Worm (Caenorhabditis elegans) whole organism, mixed stage, embryonic: Measurements from ENCODE around the gene C51E3.6.

Experiments used
- M03D4.4 ChIP-seq: sonication (generic microtip); optimal IDR thresholded peaks from 2 replicates; lab custom pipeline; 2017; ENCODE audit warnings: mild to moderate bottlenecking, missing genetic modification characterization, missing compliant biosample characterization
- bed-3 ChIP-seq: fragments of 200-800 bp; sonication (Bioruptor generic); optimal IDR thresholded peaks from 3 replicates; lab custom pipeline; 2018; ENCODE audit warnings: mild to moderate bottlenecking, missing genetic modification characterization, moderate library complexity, missing compliant biosample characterization
- blmp-1 ChIP-seq: fragments of 150-350 bp; optimal IDR thresholded peaks from 2 replicates; lab custom pipeline; 2014; ENCODE audit warnings: missing biosample characterization, missing genetic modification characterization
- ceh-39 ChIP-seq: fragments of 150-350 bp; optimal IDR thresholded peaks from 2 replicates; lab custom pipeline; 2014; ENCODE audit warnings: missing biosample characterization, missing genetic modification characterization
- ceh-43 ChIP-seq: fragments of 200-800 bp; sonication (Bioruptor generic); optimal IDR thresholded peaks from 2 replicates; lab custom pipeline; 2018; ENCODE audit warnings: mild to moderate bottlenecking, missing genetic modification characterization, moderate library complexity, missing compliant biosample characterization
- ceh-83 ChIP-seq: fragments of 200-800 bp; sonication (Bioruptor generic); optimal IDR thresholded peaks from 2 replicates; lab custom pipeline; 2018; ENCODE audit warnings: mild to moderate bottlenecking, missing genetic modification characterization, missing compliant biosample characterization
- cnd-1 ChIP-seq: fragments of 200-800 bp; sonication (Bioruptor generic); optimal IDR thresholded peaks from 2 replicates; lab custom pipeline; 2018; ENCODE audit warnings: mild to moderate bottlenecking, missing genetic modification characterization, missing compliant biosample characterization
- drap-1 ChIP-seq: fragments of 200-800 bp; sonication (Bioruptor generic); optimal IDR thresholded peaks from 3 replicates; lab custom pipeline; 2018; ENCODE audit warnings: mild to moderate bottlenecking, missing genetic modification characterization, missing compliant biosample characterization
- elt-1 ChIP-seq: sonication (generic microtip); optimal IDR thresholded peaks from 2 replicates; lab custom pipeline; 2017; ENCODE audit warnings: missing genetic modification characterization, mild to moderate bottlenecking, missing compliant biosample characterization, antibody characterized with exemption, moderate library complexity, borderline replicate concordance; ENCODE audit not compliant: insufficient read depth
- flh-1 ChIP-seq: fragments of 200-800 bp; sonication (Bioruptor generic); optimal IDR thresholded peaks from 2 replicates; lab custom pipeline; 2018; ENCODE audit warnings: mild to moderate bottlenecking, missing genetic modification characterization, moderate library complexity, missing compliant biosample characterization
- hlh-1 ChIP-seq: fragments of 150-350 bp; optimal IDR thresholded peaks from 2 replicates; lab custom pipeline; 2014; ENCODE audit warnings: missing biosample characterization, missing genetic modification reagents, missing genetic modification characterization
- lsy-2 ChIP-seq: fragments of 150-350 bp; optimal IDR thresholded peaks from 2 replicates; lab custom pipeline; 2014; ENCODE audit warnings: missing biosample characterization, missing genetic modification characterization
- mab-5 ChIP-seq: fragments of 150-350 bp; optimal IDR thresholded peaks from 2 replicates; lab custom pipeline; 2014; ENCODE audit warnings: missing biosample characterization, missing genetic modification characterization
- mep-1 ChIP-seq: fragments of 150-350 bp; optimal IDR thresholded peaks from 2 replicates; lab custom pipeline; 2017; ENCODE audit warnings: missing biosample characterization, missing genetic modification reagents, missing genetic modification characterization, inconsistent platforms
- mls-2 ChIP-seq: sonication (generic microtip); optimal IDR thresholded peaks from 2 replicates; lab custom pipeline; 2016; ENCODE audit warnings: mild to moderate bottlenecking, missing genetic modification characterization, moderate library complexity, missing compliant biosample characterization
- nhr-12 ChIP-seq: fragments of 150-350 bp; optimal IDR thresholded peaks from 2 replicates; lab custom pipeline; 2014; ENCODE audit warnings: missing biosample characterization, missing genetic modification characterization
- nhr-2 ChIP-seq: fragments of 150-350 bp; optimal IDR thresholded peaks from 2 replicates; lab custom pipeline; 2014; ENCODE audit warnings: missing biosample characterization, missing genetic modification characterization
- nhr-237 ChIP-seq: fragments of 150-350 bp; optimal IDR thresholded peaks from 2 replicates; lab custom pipeline; 2014; ENCODE audit warnings: missing biosample characterization, missing genetic modification characterization
- nhr-28 ChIP-seq: fragments of 150-350 bp; optimal IDR thresholded peaks from 2 replicates; lab custom pipeline; 2014; ENCODE audit warnings: missing biosample characterization, missing genetic modification characterization
- nhr-76 ChIP-seq: sonication (generic microtip); optimal IDR thresholded peaks from 2 replicates; lab custom pipeline; 2017; ENCODE audit warnings: missing biosample characterization, missing genetic modification characterization
- pha-4 ChIP-seq: fragments of 150-350 bp; optimal IDR thresholded peaks from 2 replicates; lab custom pipeline; 2018; ENCODE audit warnings: missing biosample characterization, missing genetic modification reagents, missing genetic modification characterization
- snpc-4 ChIP-seq: fragments of 150-350 bp; optimal IDR thresholded peaks from 2 replicates; lab custom pipeline; 2014; ENCODE audit warnings: missing biosample characterization, missing genetic modification characterization
- sptf-1 ChIP-seq: sonication (generic microtip); optimal IDR thresholded peaks from 2 replicates; lab custom pipeline; 2017; ENCODE audit warnings: mild to moderate bottlenecking, missing genetic modification characterization, moderate library complexity, missing compliant biosample characterization
- tbx-8 ChIP-seq: fragments of 200-800 bp; sonication (Bioruptor generic); optimal IDR thresholded peaks from 2 replicates; lab custom pipeline; 2018; ENCODE audit warnings: mild to moderate bottlenecking, missing genetic modification characterization, moderate library complexity, missing compliant biosample characterization
- unc-120 ChIP-seq: sonication (generic microtip); optimal IDR thresholded peaks from 2 replicates; lab custom pipeline; 2017; ENCODE audit warnings: missing genetic modification characterization, missing compliant biosample characterization; ENCODE audit not compliant: poor library complexity, severe bottlenecking
- zip-8 ChIP-seq: fragments of 150-350 bp; optimal IDR thresholded peaks from 2 replicates; lab custom pipeline; 2014; ENCODE audit warnings: missing biosample characterization, missing genetic modification characterization
- ztf-11 ChIP-seq: fragments of 150-350 bp; optimal IDR thresholded peaks from 2 replicates; lab custom pipeline; 2014; ENCODE audit warnings: missing biosample characterization, missing genetic modification characterization

The C51E3.6 gene

ce11 chrV:10204863-10205338 lies 38.6 kb upstream of the C51E3.6 start, which contains the start of the genes ZK856.19 and ZK856.11:
Gene ZK856.19 (minus strand): TSS chrV:10204913.
Gene ZK856.11 (minus strand): TSS chrV:10204938.
- peak; percentile 65 for TF ChIP-seq unc-120 (tag; lab: Kevin White, UChicago)
- TF ChIP-seq pha-4 (tag; lab: Kevin White, UChicago): peak; percentile 37
- no peak for TF ChIP-seq hlh-1 (tag; lab: Kevin White, UChicago)
- peak; percentile 62 for TF ChIP-seq lsy-2

ce11 chrV:10203435-10204009 lies 37.3 kb upstream of the C51E3.6 start, which contains the start of gene chpf-1:
Gene chpf-1 (minus strand): TSS chrV:10203485.
- TF ChIP-seq mep-1 (tag; lab: Kevin White, UChicago) (no peak), hlh-1 (tag; lab: Kevin White, UChicago) (no peak), blmp-1 (no peak), unc-120 (tag; lab: Kevin White, UChicago) (no peak), drap-1 (no peak), mls-2 (no peak), ceh-83 (GFP tag; lab: Kevin White, UChicago) (no peak), nhr-76 (tag; lab: Kevin White, UChicago) (no peak)

- TF ChIP-seq ztf-11 (no peak), flh-1 (no peak), mab-5 (no peak), hlh-1 (tag; lab: Kevin White, UChicago) (no peak), mep-1 (tag; lab: Kevin White, UChicago) (no peak), snpc-4 (no peak), nhr-237 (no peak), zip-8 (tag; lab: Kevin White, UChicago) (no peak), elt-1 (tag; lab: Kevin White, UChicago) (no peak), drap-1 (no peak)
- TF ChIP-seq, all 35 proteins: peak for 0
Observed at ce11 chrV:10202340-10202739, 36.1 kb upstream of the C51E3.6 start.

DNA sequence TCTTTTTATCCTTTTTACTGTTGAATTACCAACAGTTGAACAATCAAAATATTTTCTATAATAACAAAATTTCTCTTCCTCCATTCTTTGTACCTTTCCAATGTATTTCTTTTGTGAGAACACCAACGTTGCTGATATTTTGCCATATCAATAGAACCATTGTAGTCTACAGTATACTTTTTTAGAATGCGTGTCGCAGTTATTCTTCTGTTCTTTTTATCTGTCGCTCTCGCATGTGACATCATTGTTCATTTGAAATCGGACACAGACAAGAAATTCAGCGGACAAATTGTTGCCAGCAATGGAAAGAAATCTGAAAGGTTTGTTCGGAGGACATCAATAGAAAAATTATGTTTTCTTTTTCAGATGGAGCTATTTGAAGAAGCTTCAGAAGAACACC lies 35.6 kb upstream of the C51E3.6 start, which contains the start of gene ZK856.7:
ZK856.7 (plus strand) TSS at position 186 of the 400 bp plus-strand sequence.
- TF ChIP-seq cnd-1 (tag; lab: Kevin White, UChicago) (no peak), bed-3 (GFP tag; lab: Kevin White, UChicago) (no peak), tbx-8 (no peak), mep-1 (tag; lab: Kevin White, UChicago) (no peak), blmp-1 (no peak), nhr-12 (tag; lab: Kevin White, UChicago) (no peak), mab-5 (no peak), flh-1 (no peak), ceh-39 (tag; lab: Kevin White, UChicago) (no peak), M03D4.4 (tag; lab: Kevin White, UChicago) (no peak), nhr-2 (tag; lab: Kevin White, UChicago) (no peak), zip-8 (tag; lab: Kevin White, UChicago) (no peak), ztf-11 (no peak), ceh-83 (GFP tag; lab: Kevin White, UChicago) (no peak), sptf-1 (no peak), snpc-4 (no peak)

- TF ChIP-seq zip-8 (tag; lab: Kevin White, UChicago) (no peak), nhr-2 (tag; lab: Kevin White, UChicago) (no peak), sptf-1 (no peak)
Observed at ce11 chrV:10198386-10198785, 32.1 kb upstream of the C51E3.6 start, which contains the start of gene ZK856.6. Gene ZK856.6 (plus strand): TSS chrV:10198686.

ce11 chrV:10191242-10191641 lies 25.0 kb upstream of the C51E3.6 start:
- TF ChIP-seq nhr-76 (tag; lab: Kevin White, UChicago) (no peak), elt-1 (tag; lab: Kevin White, UChicago) (no peak), ceh-43 (GFP tag; lab: Kevin White, UChicago) (no peak), mab-5 (no peak), bed-3 (GFP tag; lab: Kevin White, UChicago) (no peak), nhr-2 (tag; lab: Kevin White, UChicago) (no peak), pha-4 (tag; lab: Kevin White, UChicago) (no peak), nhr-28 (tag; lab: Kevin White, UChicago) (no peak), nhr-12 (tag; lab: Kevin White, UChicago) (no peak)
